Worm (Caenorhabditis elegans) whole organism, late embryonic: ENCODE measurements around the gene F48E3.2.

Experiments used
- C08G9.2 ChIP-seq: sonication (generic microtip); optimal IDR thresholded peaks from 2 replicates; lab custom pipeline; 2016; ENCODE audit warnings: mild to moderate bottlenecking, missing genetic modification characterization, moderate library complexity, missing compliant biosample characterization
- C38D4.7 ChIP-seq: fragments of 200-800 bp; sonication (Bioruptor generic); optimal IDR thresholded peaks from 2 replicates; lab custom pipeline; 2018; ENCODE audit warnings: mild to moderate bottlenecking, missing genetic modification characterization, moderate library complexity, missing compliant biosample characterization
- F13H6.1 ChIP-seq: sonication (generic microtip); optimal IDR thresholded peaks from 2 replicates; lab custom pipeline; 2016; ENCODE audit warnings: missing genetic modification characterization, missing compliant biosample characterization
- T23F11.4 ChIP-seq: fragments of 200-800 bp; sonication (Bioruptor generic); optimal IDR thresholded peaks from 2 replicates; lab custom pipeline; 2018; ENCODE audit warnings: mild to moderate bottlenecking, missing genetic modification characterization, missing compliant biosample characterization
- Y22D7AL.16 ChIP-seq: sonication (generic microtip); optimal IDR thresholded peaks from 2 replicates; lab custom pipeline; 2016; ENCODE audit warnings: missing genetic modification characterization, missing compliant biosample characterization
- ama-1 ChIP-seq: fragments of 150-350 bp; optimal IDR thresholded peaks from 2 replicates; lab custom pipeline; 2014
- ceh-14 ChIP-seq: sonication (generic microtip); optimal IDR thresholded peaks from 2 replicates; lab custom pipeline; 2016; ENCODE audit warnings: missing genotype, missing genetic modification characterization, missing compliant biosample characterization
- ceh-19 ChIP-seq: fragments of 200-800 bp; sonication (Bioruptor generic); optimal IDR thresholded peaks from 2 replicates; lab custom pipeline; 2018; ENCODE audit warnings: mild to moderate bottlenecking, missing genetic modification characterization, missing compliant biosample characterization
- ceh-2 ChIP-seq: sonication (generic microtip); optimal IDR thresholded peaks from 2 replicates; lab custom pipeline; 2016; ENCODE audit warnings: missing genotype, missing genetic modification characterization, missing compliant biosample characterization
- ceh-22 ChIP-seq: sonication (generic microtip); optimal IDR thresholded peaks from 2 replicates; lab custom pipeline; 2017; ENCODE audit warnings: missing biosample characterization, missing genetic modification characterization
- ceh-24 ChIP-seq: sonication (generic microtip); optimal IDR thresholded peaks from 2 replicates; lab custom pipeline; 2016; ENCODE audit warnings: mild to moderate bottlenecking, missing genetic modification characterization, missing compliant biosample characterization
- ceh-31 ChIP-seq: sonication (generic microtip); optimal IDR thresholded peaks from 2 replicates; lab custom pipeline; 2016; ENCODE audit warnings: missing genetic modification characterization, missing compliant biosample characterization
- ceh-34 ChIP-seq: sonication (generic microtip); optimal IDR thresholded peaks from 2 replicates; lab custom pipeline; 2016; ENCODE audit warnings: mild to moderate bottlenecking, missing genetic modification characterization, missing compliant biosample characterization
- ceh-48 ChIP-seq: sonication (generic microtip); optimal IDR thresholded peaks from 2 replicates; lab custom pipeline; 2016; ENCODE audit warnings: missing genetic modification characterization, inconsistent platforms, missing compliant biosample characterization
- ceh-6 ChIP-seq: fragments of 200-800 bp; sonication (Bioruptor generic); optimal IDR thresholded peaks from 2 replicates; lab custom pipeline; 2018; ENCODE audit warnings: mild to moderate bottlenecking, missing genetic modification characterization, missing compliant biosample characterization
- ceh-9 ChIP-seq: sonication (generic microtip); optimal IDR thresholded peaks from 2 replicates; lab custom pipeline; 2016; ENCODE audit warnings: mild to moderate bottlenecking, missing genetic modification characterization, inconsistent platforms, missing compliant biosample characterization
- elt-2 ChIP-seq: sonication (generic microtip); optimal IDR thresholded peaks from 2 replicates; lab custom pipeline; 2016; ENCODE audit warnings: missing genetic modification reagents, missing genetic modification characterization, missing compliant biosample characterization
- elt-4 ChIP-seq: sonication (generic microtip); optimal IDR thresholded peaks from 2 replicates; lab custom pipeline; 2016; ENCODE audit warnings: missing genetic modification characterization, missing compliant biosample characterization
- fax-1 ChIP-seq: sonication (generic microtip); optimal IDR thresholded peaks from 2 replicates; lab custom pipeline; 2016; ENCODE audit warnings: missing genotype, missing genetic modification characterization, missing compliant biosample characterization
- fkh-10 ChIP-seq: fragments of 150-350 bp; optimal IDR thresholded peaks from 2 replicates; lab custom pipeline; 2014; ENCODE audit warnings: missing biosample characterization, missing genetic modification reagents, missing genetic modification characterization
- fkh-6 ChIP-seq: sonication (generic microtip); optimal IDR thresholded peaks from 2 replicates; lab custom pipeline; 2016; ENCODE audit warnings: missing genetic modification characterization, missing compliant biosample characterization
- hlh-15 ChIP-seq: sonication (generic microtip); optimal IDR thresholded peaks from 2 replicates; lab custom pipeline; 2016; ENCODE audit warnings: missing genetic modification characterization, missing compliant biosample characterization
- hlh-30 ChIP-seq: sonication (generic microtip); optimal IDR thresholded peaks from 2 replicates; lab custom pipeline; 2017; ENCODE audit warnings: antibody characterized with exemption, missing genetic modification characterization, missing compliant biosample characterization; ENCODE audit not compliant: insufficient read depth
- hlh-8 ChIP-seq: sonication (generic microtip); optimal IDR thresholded peaks from 2 replicates; lab custom pipeline; 2016; ENCODE audit warnings: missing genotype, missing genetic modification characterization, missing compliant biosample characterization
- lim-6 ChIP-seq: sonication (generic microtip); optimal IDR thresholded peaks from 2 replicates; lab custom pipeline; 2016; ENCODE audit warnings: missing genetic modification characterization, missing compliant biosample characterization
- nfya-1 ChIP-seq: sonication (generic microtip); optimal IDR thresholded peaks from 2 replicates; lab custom pipeline; 2017; ENCODE audit warnings: missing genetic modification characterization, mild to moderate bottlenecking, missing compliant biosample characterization, antibody characterized with exemption, moderate library complexity
- nhr-11 ChIP-seq: fragments of 150-350 bp; optimal IDR thresholded peaks from 2 replicates; lab custom pipeline; 2014; ENCODE audit warnings: missing biosample characterization, missing genetic modification characterization
- nhr-232 ChIP-seq: sonication (generic microtip); optimal IDR thresholded peaks from 2 replicates; lab custom pipeline; 2016; ENCODE audit warnings: missing genetic modification characterization, missing compliant biosample characterization
- npax-4 ChIP-seq: sonication (generic microtip); optimal IDR thresholded peaks from 2 replicates; lab custom pipeline; 2016; ENCODE audit warnings: missing genetic modification characterization, missing compliant biosample characterization
- odd-2 ChIP-seq: sonication (generic microtip); optimal IDR thresholded peaks from 2 replicates; lab custom pipeline; 2017; ENCODE audit warnings: antibody characterized with exemption, mild to moderate bottlenecking, missing genetic modification characterization, missing compliant biosample characterization
- pat-9 ChIP-seq: fragments of 200-800 bp; sonication (Bioruptor generic); optimal IDR thresholded peaks from 2 replicates; lab custom pipeline; 2018; ENCODE audit warnings: mild to moderate bottlenecking, missing genetic modification characterization, moderate library complexity, missing compliant biosample characterization
- pax-1 ChIP-seq: fragments of 150-350 bp; optimal IDR thresholded peaks from 2 replicates; lab custom pipeline; 2014; ENCODE audit warnings: missing biosample characterization, missing genetic modification characterization
- pha-4 ChIP-seq: fragments of 150-350 bp; optimal IDR thresholded peaks from 2 replicates; lab custom pipeline; 2018; ENCODE audit warnings: missing biosample characterization, missing genetic modification reagents, missing genetic modification characterization
- pqm-1 ChIP-seq: sonication (generic microtip); optimal IDR thresholded peaks from 2 replicates; lab custom pipeline; 2016; ENCODE audit warnings: missing genetic modification characterization, missing compliant biosample characterization
- ref-2 ChIP-seq: sonication (generic microtip); optimal IDR thresholded peaks from 2 replicates; lab custom pipeline; 2016; ENCODE audit warnings: missing genetic modification characterization, missing compliant biosample characterization
- rnt-1 ChIP-seq: sonication (generic microtip); optimal IDR thresholded peaks from 2 replicates; lab custom pipeline; 2016; ENCODE audit warnings: missing genetic modification characterization, missing compliant biosample characterization
- sdc-2 ChIP-seq: sonication (generic microtip); optimal IDR thresholded peaks from 2 replicates; lab custom pipeline; 2016; ENCODE audit warnings: missing genotype, missing genetic modification characterization, missing compliant biosample characterization
- sox-2 ChIP-seq: fragments of 200-800 bp; sonication (Bioruptor generic); IDR thresholded peaks from 2 replicates; pipeline ENCODE4 v1.3.6; 2022; ENCODE audit warnings: missing genetic modification reagents, missing genetic modification characterization, missing compliant biosample characterization
- syd-9 ChIP-seq: sonication (generic microtip); optimal IDR thresholded peaks from 2 replicates; lab custom pipeline; 2016; ENCODE audit warnings: mild to moderate bottlenecking, missing genetic modification characterization, moderate library complexity, missing compliant biosample characterization
- tbx-2 ChIP-seq: sonication (generic microtip); optimal IDR thresholded peaks from 2 replicates; lab custom pipeline; 2016; ENCODE audit warnings: missing genetic modification characterization, missing compliant biosample characterization
- unc-55 ChIP-seq: sonication (generic microtip); optimal IDR thresholded peaks from 2 replicates; lab custom pipeline; 2017; ENCODE audit warnings: missing biosample characterization, missing genetic modification reagents, missing genetic modification characterization
- unc-86 ChIP-seq: sonication (generic microtip); optimal IDR thresholded peaks from 2 replicates; lab custom pipeline; 2016; ENCODE audit warnings: missing genetic modification characterization, missing compliant biosample characterization
- zip-5 ChIP-seq: sonication (generic microtip); optimal IDR thresholded peaks from 2 replicates; lab custom pipeline; 2016; ENCODE audit warnings: missing genetic modification characterization, missing compliant biosample characterization
- ztf-16 ChIP-seq: sonication (generic microtip); optimal IDR thresholded peaks from 2 replicates; lab custom pipeline; 2017; ENCODE audit warnings: missing genetic modification characterization, missing compliant biosample characterization

F48E3.2 gene

ce11 chrX:7493020-7493419 lies at the start of gene F48E3.2:
Gene F48E3.2, minus strand, starts transcription at chrX:7493120.
- no peak for TF ChIP-seq hlh-30 (tag; lab: Kevin White, UChicago)
- TF ChIP-seq tbx-2 (tag; lab: Kevin White, UChicago): no peak
- no peak for TF ChIP-seq rnt-1 (tag; lab: Kevin White, UChicago)
- TF ChIP-seq pha-4 (tag; lab: Kevin White, UChicago): no peak
- no peak for TF ChIP-seq elt-4 (tag; lab: Kevin White, UChicago)
- TF ChIP-seq ceh-34: no peak
- TF ChIP-seq ceh-22 (tag; lab: Kevin White, UChicago): no peak
- TF ChIP-seq ceh-14 (tag; lab: Kevin White, UChicago): no peak
- no peak for TF ChIP-seq lim-6 (tag; lab: Kevin White, UChicago)
- no peak for TF ChIP-seq ceh-19 (GFP tag; lab: Kevin White, UChicago)
- TF ChIP-seq ceh-6 (GFP tag; lab: Kevin White, UChicago): no peak

ce11 chrX:7541078-7541477 lies 48.2 kb upstream of the F48E3.2 start:
- no peak for TF ChIP-seq T23F11.4 (GFP tag; lab: Kevin White, UChicago)
- TF ChIP-seq ceh-6 (GFP tag; lab: Kevin White, UChicago): no peak
- TF ChIP-seq fkh-6: no peak
- no peak for TF ChIP-seq unc-55 (GFP tag; lab: Kevin White, UChicago)
- TF ChIP-seq hlh-8 (tag; lab: Kevin White, UChicago): no peak
- no peak for TF ChIP-seq hlh-15
- no peak for TF ChIP-seq sox-2 (GFP tag; lab: Robert Waterston, UW)
- no peak for TF ChIP-seq fax-1 (tag; lab: Kevin White, UChicago)
- TF ChIP-seq ceh-2 (tag; lab: Kevin White, UChicago): no peak
- no peak for TF ChIP-seq C08G9.2
- no peak for TF ChIP-seq unc-86 (tag; lab: Kevin White, UChicago)
- TF ChIP-seq fkh-10 (GFP tag; lab: Kevin White, UChicago): no peak
- TF ChIP-seq elt-2: no peak
- TF ChIP-seq F13H6.1: no peak
- TF ChIP-seq nfya-1 (tag; lab: Kevin White, UChicago): no peak
- no peak for TF ChIP-seq ceh-9 (tag; lab: Kevin White, UChicago)
- TF ChIP-seq ama-1 (lab: Kevin White, UChicago): no peak

ce11 chrX:7540033-7540432 lies 47.1 kb upstream of the F48E3.2 start, which contains the start of gene glb-16:
Gene glb-16, minus strand, starts transcription at chrX:7540133.
- TF ChIP-seq nhr-11 (tag; lab: Kevin White, UChicago) (no peak), odd-2 (tag; lab: Kevin White, UChicago) (no peak), C08G9.2 (no peak), syd-9 (no peak), pqm-1 (tag; lab: Kevin White, UChicago) (no peak), C38D4.7 (no peak), pat-9 (no peak), ceh-34 (no peak), Y22D7AL.16 (no peak), elt-4 (tag; lab: Kevin White, UChicago) (no peak)

ce11 chrX:7537742-7538268 lies 44.9 kb upstream of the F48E3.2 start, which contains the start of gene dpy-7:
Gene dpy-7, minus strand, starts transcription at chrX:7537792.
- TF ChIP-seq ceh-31 (tag; lab: Kevin White, UChicago): no peak
- no peak for TF ChIP-seq ceh-24 (tag; lab: Kevin White, UChicago)
- no peak for TF ChIP-seq fax-1 (tag; lab: Kevin White, UChicago)
- TF ChIP-seq sdc-2 (tag; lab: Kevin White, UChicago): no peak
- TF ChIP-seq ztf-16 (tag; lab: Kevin White, UChicago): no peak
- TF ChIP-seq npax-4 (tag; lab: Kevin White, UChicago): no peak
- no peak for TF ChIP-seq ceh-48 (tag; lab: Kevin White, UChicago)
- no peak for TF ChIP-seq T23F11.4 (GFP tag; lab: Kevin White, UChicago)
- no peak for TF ChIP-seq ref-2 (tag; lab: Kevin White, UChicago)
- TF ChIP-seq ceh-19 (GFP tag; lab: Kevin White, UChicago): no peak
- TF ChIP-seq zip-5: no peak
- TF ChIP-seq pax-1 (tag; lab: Kevin White, UChicago): no peak
- TF ChIP-seq sox-2 (GFP tag; lab: Robert Waterston, UW): no peak
- no peak for TF ChIP-seq nfya-1 (tag; lab: Kevin White, UChicago)
- no peak for TF ChIP-seq nhr-232 (tag; lab: Kevin White, UChicago)
- TF ChIP-seq syd-9: no peak
